Fruit fly (Drosophila melanogaster) whole organism, embryonic: ENCODE data around the gene CG43407.
A peak's percentile ranks its signal among the peaks of the same experiment; 100 is the strongest.

Experiments
- Asciz ChIP-seq: fragments of 200-800 bp; sonication (Bioruptor generic); optimal IDR thresholded peaks from 2 replicates; lab custom pipeline; 2017; ENCODE audit warnings: missing biosample characterization, mild to moderate bottlenecking, missing genetic modification characterization, missing genetic modification reagents
- Blimp-1 ChIP-seq: fragments of 200-800 bp; sonication (Bioruptor generic); optimal IDR thresholded peaks from 3 replicates; lab custom pipeline; 2018; ENCODE audit warnings: missing biosample characterization, missing genetic modification characterization, mild to moderate bottlenecking, moderate library complexity, missing genetic modification reagents
- CG12155 ChIP-seq: fragments of 200-800 bp; sonication (Bioruptor generic); optimal IDR thresholded peaks from 3 replicates; lab custom pipeline; 2016; ENCODE audit warnings: missing biosample characterization, missing genetic modification characterization
- CG13424 ChIP-seq: fragments of 200-800 bp; sonication (Bioruptor generic); optimal IDR thresholded peaks from 2 replicates; lab custom pipeline; 2019; ENCODE audit warnings: missing biosample characterization, mild to moderate bottlenecking, missing genetic modification characterization, moderate library complexity
- CG30431 ChIP-seq: fragments of 200-800 bp; sonication (Bioruptor generic); optimal IDR thresholded peaks from 2 replicates; lab custom pipeline; 2017; ENCODE audit warnings: missing biosample characterization, missing genetic modification characterization
- CG6254 ChIP-seq: fragments of 200-800 bp; sonication (Bioruptor generic); optimal IDR thresholded peaks from 3 replicates; lab custom pipeline; 2017; ENCODE audit warnings: mild to moderate bottlenecking, missing biosample characterization, missing genetic modification reagents, missing genetic modification characterization
- CG9817 ChIP-seq: fragments of 200-800 bp; sonication (Bioruptor generic); optimal IDR thresholded peaks from 2 replicates; lab custom pipeline; 2018; ENCODE audit warnings: missing biosample characterization, mild to moderate bottlenecking, missing genetic modification characterization, moderate library complexity
- Scr ChIP-seq: fragments of 200-800 bp; sonication (Bioruptor generic); IDR thresholded peaks from 2 replicates; pipeline ENCODE4 v1.3.6; 2022; ENCODE audit warnings: missing biosample characterization, missing genetic modification characterization; ENCODE audit not compliant: partially characterized antibody
- ab ChIP-seq: fragments of 200-800 bp; sonication (Bioruptor generic); optimal IDR thresholded peaks from 2 replicates; lab custom pipeline; 2016; ENCODE audit warnings: missing biosample characterization, missing genetic modification characterization
- psq ChIP-seq: fragments of 200-800 bp; sonication (Bioruptor generic); optimal IDR thresholded peaks from 2 replicates; lab custom pipeline; 2017; ENCODE audit warnings: missing biosample characterization, missing genetic modification characterization
- ro ChIP-seq: fragments of 200-800 bp; sonication (Bioruptor generic); IDR thresholded peaks from 2 replicates; pipeline ENCODE4 v1.3.6; 2022; ENCODE audit warnings: missing biosample characterization, missing genetic modification characterization
- twi ChIP-seq: fragments of 200-800 bp; optimal IDR thresholded peaks from 2 replicates; lab custom pipeline; 2019; ENCODE audit warnings: missing biosample characterization, mild to moderate bottlenecking, missing genetic modification characterization, moderate library complexity
- unpg ChIP-seq: fragments of 200-800 bp; sonication (Bioruptor generic); optimal IDR thresholded peaks from 3 replicates; lab custom pipeline; 2018; ENCODE audit warnings: missing biosample characterization, mild to moderate bottlenecking, missing genetic modification characterization, moderate library complexity
- zen ChIP-seq: fragments of 200-800 bp; sonication (Bioruptor generic); optimal IDR thresholded peaks from 3 replicates; lab custom pipeline; 2018; ENCODE audit warnings: missing biosample characterization, mild to moderate bottlenecking, missing genetic modification characterization, moderate library complexity

- no peak for TF ChIP-seq CG9817 (tag; lab: Kevin White, UChicago)
- TF ChIP-seq CG13424 (tag; lab: Kevin White, UChicago) = no peak
- TF ChIP-seq CG6254 (GFP tag; lab: Kevin White, UChicago) = no peak
- TF ChIP-seq twi (tag; lab: Kevin White, UChicago) = no peak
- TF ChIP-seq zen = no peak
- TF ChIP-seq CG12155 (GFP tag; lab: Kevin White, UChicago) = no peak
- TF ChIP-seq psq (GFP tag; lab: Kevin White, UChicago) = no peak
- TF ChIP-seq CG30431 (GFP tag; lab: Kevin White, UChicago) = no peak
- TF ChIP-seq Scr (GFP tag; lab: Robert Waterston, UW) = no peak
- TF ChIP-seq unpg (GFP tag; lab: Kevin White, UChicago) = no peak
- TF ChIP-seq Blimp-1 = no peak
- TF ChIP-seq ro = no peak
- TF ChIP-seq ab (GFP tag; lab: Kevin White, UChicago) = no peak
- peak; percentile 57 for TF ChIP-seq Asciz (GFP tag; lab: Kevin White, UChicago)
Measured at dm6 chr3L:19073029-19073908, 20.1 kb upstream of the CG43407 start.
